Worm (Caenorhabditis elegans) whole organism, dauer: ENCODE results near the gene T19B10.5.

Experiments
- unc-62 ChIP-seq: sonication (generic microtip); optimal IDR thresholded peaks from 2 replicates; lab custom pipeline; 2017; ENCODE audit warnings: missing biosample characterization, missing genetic modification reagents, missing genetic modification characterization

T19B10.5 gene

ce11 chrV:11220936-11221335 is 13.5 kb upstream of the T19B10.5 start, which contains the start of gene T19B10.2:
TSS of gene T19B10.2 (plus strand) at chrV:11221302.
- TF ChIP-seq unc-62 (GFP tag; lab: Kevin White, UChicago), result no peak

DNA sequence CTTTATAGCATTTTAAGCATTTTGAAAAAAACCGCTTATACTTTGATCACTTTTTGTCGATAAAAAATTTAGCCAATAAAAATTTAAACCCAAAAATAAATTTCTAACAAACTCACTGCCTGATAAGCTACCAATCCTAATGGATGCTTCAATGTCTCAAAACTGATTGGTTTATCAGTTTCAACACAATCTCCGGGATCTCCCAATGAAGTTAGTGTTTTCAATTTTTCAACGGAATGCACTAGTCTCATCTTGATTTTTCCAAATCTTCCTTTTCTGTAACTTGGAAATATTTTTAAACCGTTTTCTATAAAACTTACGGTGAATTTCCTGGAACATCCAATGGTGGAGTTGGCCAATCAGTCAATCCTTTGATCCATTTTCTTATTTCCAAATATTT is 10.8 kb upstream of the T19B10.5 start:
- TF ChIP-seq unc-62 (GFP tag; lab: Kevin White, UChicago), result no peak

DNA sequence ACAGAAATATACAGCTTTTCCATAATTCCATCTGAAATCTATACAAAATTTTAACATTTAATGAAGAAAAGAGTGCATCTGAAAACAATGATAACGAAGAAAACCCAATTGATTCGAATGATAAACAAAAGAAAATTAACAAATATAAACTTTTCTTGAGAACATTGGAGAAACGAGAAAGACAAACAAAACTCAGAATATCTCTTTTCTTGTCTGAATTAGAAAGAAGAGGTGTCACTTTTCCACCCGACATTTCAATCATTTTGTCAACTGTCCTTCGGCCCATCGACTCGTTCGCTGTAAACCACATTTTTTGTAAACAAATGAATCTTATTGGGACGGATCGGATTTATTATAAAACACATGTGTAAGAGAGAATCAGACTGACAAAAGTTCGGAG is 8.5 kb upstream of the T19B10.5 start, which contains the start of gene bgal-1:
Gene bgal-1, minus strand, starts transcription at position 38 of the 400 bp plus-strand sequence.
- TF ChIP-seq unc-62 (GFP tag; lab: Kevin White, UChicago), result no peak

- no peak for TF ChIP-seq unc-62 (GFP tag; lab: Kevin White, UChicago)
These were observed 5.7 kb upstream of the T19B10.5 start, which contains the start of gene pqn-70 for ce11 chrV:11228653-11229173. TSS of gene pqn-70 (minus strand) at chrV:11228703.

DNA sequence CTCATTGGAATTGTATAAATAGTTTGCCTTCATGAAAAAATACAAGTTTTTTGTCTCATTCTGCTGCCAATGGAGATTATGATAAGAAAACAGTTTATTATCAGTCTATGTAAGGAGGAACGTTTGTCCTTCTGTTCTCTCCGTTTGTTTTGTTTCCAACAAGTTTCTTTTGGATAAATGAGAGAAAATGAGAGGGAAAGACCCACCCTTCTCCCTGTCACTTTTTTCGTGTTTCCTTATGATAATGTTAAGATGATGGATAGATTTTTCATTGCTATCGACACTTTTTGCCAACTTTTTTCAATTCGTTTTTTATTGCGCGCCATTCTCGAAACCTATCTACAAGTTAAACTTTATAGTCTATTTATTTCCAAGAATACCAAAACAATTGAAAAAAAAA is 3.3 kb upstream of the T19B10.5 start:
- TF ChIP-seq unc-62 (GFP tag; lab: Kevin White, UChicago), result no peak

- no peak for TF ChIP-seq unc-62 (GFP tag; lab: Kevin White, UChicago)
These were observed 1.4 kb downstream of the T19B10.5 start for ce11 chrV:11235876-11236275.

ce11 chrV:11239187-11239725 is 4.8 kb downstream of the T19B10.5 start, which contains the start of the genes dvc-1 and ima-1:
TSS of gene dvc-1 (minus strand) at chrV:11239331.
TSS of gene ima-1 (plus strand) at chrV:11239675.
- no peak for TF ChIP-seq unc-62 (GFP tag; lab: Kevin White, UChicago)

DNA sequence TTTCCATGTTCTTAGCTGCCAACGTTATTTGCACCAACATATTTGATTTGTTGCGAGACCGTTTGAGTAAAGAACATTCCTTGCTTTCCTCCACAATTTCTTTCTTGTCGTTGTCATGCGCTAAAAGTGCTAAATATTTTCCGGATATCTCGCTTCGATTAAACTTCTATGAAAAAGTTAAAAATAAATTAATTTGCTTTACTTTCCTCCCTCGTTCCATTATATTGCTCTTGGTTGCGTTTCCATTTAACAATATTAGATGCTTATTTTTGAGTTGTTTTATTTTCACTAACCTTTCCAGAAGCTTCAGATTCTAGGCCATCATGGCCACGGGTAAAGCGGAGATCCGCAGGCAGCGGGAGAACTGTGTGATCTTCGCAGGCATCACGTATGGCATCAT is 7.1 kb downstream of the T19B10.5 start, which contains the start of gene pgap-1:
Gene pgap-1, plus strand, starts transcription at position 301 of the 400 bp plus-strand sequence.
- TF ChIP-seq unc-62 (GFP tag; lab: Kevin White, UChicago), result no peak

ce11 chrV:11244539-11244938 is 10.1 kb downstream of the T19B10.5 start, which contains the start of gene mxl-1:
TSS of gene mxl-1 (plus strand) at chrV:11244839.
- TF ChIP-seq unc-62 (GFP tag; lab: Kevin White, UChicago), result no peak

DNA sequence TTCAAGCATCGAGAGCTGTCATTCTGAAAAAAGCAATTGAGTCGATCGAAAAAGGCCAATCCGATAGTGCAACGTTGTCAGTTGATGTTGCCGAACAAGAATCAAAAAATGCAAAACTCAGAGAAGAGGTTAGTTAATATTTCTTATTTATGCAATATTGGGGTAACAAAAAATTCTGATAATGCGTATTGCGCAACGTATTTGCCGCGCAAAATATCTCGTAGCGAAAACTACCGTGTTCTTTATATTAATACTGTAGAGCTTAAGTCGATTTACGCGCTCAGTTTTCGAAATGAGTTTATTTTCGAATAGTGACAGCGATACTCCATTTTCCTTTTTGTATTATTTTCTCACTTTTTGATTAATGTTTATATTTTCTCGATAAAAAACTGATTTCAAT is 10.6 kb downstream of the T19B10.5 start:
- no peak for TF ChIP-seq unc-62 (GFP tag; lab: Kevin White, UChicago)

ce11 chrV:11247846-11248245 is 13.4 kb downstream of the T19B10.5 start, which contains the start of gene mam-4:
TSS of gene mam-4 (plus strand) at chrV:11248146.
- no peak for TF ChIP-seq unc-62 (GFP tag; lab: Kevin White, UChicago)

- no peak for TF ChIP-seq unc-62 (GFP tag; lab: Kevin White, UChicago)
These were observed 16.3 kb downstream of the T19B10.5 start, which contains the start of gene T19B10.12 for ce11 chrV:11250735-11251134. TSS of gene T19B10.12 (plus strand) at chrV:11251035.

DNA sequence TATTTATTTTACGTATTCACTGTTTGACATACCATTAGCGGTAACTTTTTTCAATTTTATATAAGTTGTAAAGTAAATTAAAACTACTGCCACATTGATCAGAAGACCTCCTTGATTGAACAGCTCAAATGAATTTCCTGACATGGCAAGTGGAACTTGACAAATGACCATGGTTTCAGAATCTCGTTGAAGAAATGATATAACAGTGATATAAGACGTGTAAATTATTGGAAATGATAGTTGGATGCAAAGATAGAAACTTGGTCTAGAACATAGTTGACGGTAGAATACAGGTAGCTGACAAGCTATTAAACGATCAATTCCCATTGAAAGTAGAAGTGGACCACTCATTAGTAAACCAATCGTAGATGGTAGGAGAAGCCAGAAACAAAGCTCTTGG is 17.3 kb downstream of the T19B10.5 start:
- no peak for TF ChIP-seq unc-62 (GFP tag; lab: Kevin White, UChicago)

DNA sequence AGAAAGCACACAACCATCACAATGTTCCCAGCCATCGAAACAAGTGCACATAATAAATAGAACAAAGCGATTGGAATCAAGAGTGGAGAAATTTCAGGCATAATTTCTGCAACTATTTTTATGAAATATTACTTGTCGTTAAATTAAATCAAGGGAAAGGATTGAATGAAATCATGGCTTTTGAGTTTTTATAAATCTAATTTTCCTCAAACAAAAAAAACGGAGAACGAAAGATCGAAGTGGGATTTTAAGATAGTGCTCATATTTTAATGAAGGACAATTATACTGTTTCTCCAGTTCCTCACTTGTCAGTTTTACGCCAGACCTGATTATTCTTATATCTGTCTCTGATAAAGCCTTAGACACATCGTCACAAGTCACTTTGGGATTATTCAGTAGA is 18.0 kb downstream of the T19B10.5 start, which contains the start of gene srsx-33:
Gene srsx-33, minus strand, starts transcription at position 101 of the 400 bp plus-strand sequence.
- TF ChIP-seq unc-62 (GFP tag; lab: Kevin White, UChicago), result no peak

- no peak for TF ChIP-seq unc-62 (GFP tag; lab: Kevin White, UChicago)
These were observed 20.5 kb downstream of the T19B10.5 start, which contains the start of gene srsx-31 for ce11 chrV:11254980-11255379. TSS of gene srsx-31 (minus strand) at chrV:11255080.

- TF ChIP-seq unc-62 (GFP tag; lab: Kevin White, UChicago), result no peak
These were observed 24.4 kb downstream of the T19B10.5 start, which contains the start of gene lgc-36 for ce11 chrV:11258896-11259295. TSS of gene lgc-36 (minus strand) at chrV:11258996.
